Fruit fly (Drosophila melanogaster) whole organism, prepupa: ENCODE results near the gene CG43092.

Source experiments
- CG6792 ChIP-seq: fragments of 200-800 bp; sonication (Bioruptor generic); optimal IDR thresholded peaks from 3 replicates; lab custom pipeline; 2016; ENCODE audit warnings: missing biosample characterization, missing genetic modification characterization
- dac ChIP-seq: fragments of 200-800 bp; sonication (Bioruptor generic); optimal IDR thresholded peaks from 2 replicates; lab custom pipeline; 2017; ENCODE audit warnings: missing biosample characterization, mild to moderate bottlenecking, missing genetic modification characterization

DNA sequence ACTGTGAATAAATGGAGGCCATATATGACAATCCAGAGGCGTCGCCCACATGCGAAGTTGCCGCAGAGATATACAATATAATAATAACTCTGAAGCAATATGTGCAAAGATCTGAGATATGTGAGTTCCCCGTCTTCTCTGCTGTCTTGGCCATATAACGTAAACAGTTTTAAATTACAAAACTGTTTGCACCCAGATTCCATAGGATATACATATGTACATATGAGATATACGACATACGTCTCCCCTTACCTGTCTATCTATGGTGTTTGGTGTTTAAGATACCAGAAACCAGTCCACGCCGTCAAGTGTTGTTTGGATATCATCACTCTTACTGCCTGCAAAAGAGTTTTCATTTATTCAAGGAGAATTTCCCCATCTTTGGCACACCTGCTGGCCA lies 13.2 kb downstream of the CG43092 start:
- TF ChIP-seq dac (GFP tag; lab: Kevin White, UChicago) (no peak), CG6792 (GFP tag; lab: Kevin White, UChicago) (no peak)
